Fruit fly (Drosophila melanogaster) whole organism, prepupa: ENCODE data around the gene Parg.

Experiments
- Blimp-1 ChIP-seq: fragments of 200-800 bp; sonication (Bioruptor generic); optimal IDR thresholded peaks from 3 replicates; lab custom pipeline; 2017; ENCODE audit warnings: missing biosample characterization, missing genetic modification characterization, mild to moderate bottlenecking, moderate library complexity, missing genetic modification reagents
- CG10631 ChIP-seq: fragments of 200-800 bp; sonication (Bioruptor generic); optimal IDR thresholded peaks from 2 replicates; lab custom pipeline; 2016; ENCODE audit warnings: missing biosample characterization, missing genetic modification characterization
- CG10669 ChIP-seq: fragments of 200-800 bp; sonication (Bioruptor generic); optimal IDR thresholded peaks from 3 replicates; lab custom pipeline; 2018; ENCODE audit warnings: missing biosample characterization, mild to moderate bottlenecking, missing genetic modification characterization, moderate library complexity
- CG11294 ChIP-seq: fragments of 200-800 bp; sonication (Bioruptor generic); IDR thresholded peaks from 2 replicates; pipeline ENCODE4 v1.3.6; 2022; ENCODE audit warnings: missing biosample characterization, missing genetic modification characterization
- CG11762 ChIP-seq: fragments of 200-800 bp; sonication (Bioruptor generic); optimal IDR thresholded peaks from 3 replicates; lab custom pipeline; 2016; ENCODE audit warnings: missing biosample characterization, missing genetic modification characterization; ENCODE audit not compliant: insufficient read depth
- CG11902 ChIP-seq: fragments of 200-800 bp; sonication (Bioruptor generic); optimal IDR thresholded peaks from 3 replicates; lab custom pipeline; 2016; ENCODE audit warnings: missing biosample characterization, missing genetic modification characterization
- CG15336 ChIP-seq: fragments of 200-800 bp; sonication (Bioruptor generic); IDR thresholded peaks from 2 replicates; pipeline ENCODE4 v1.3.6; 2022; ENCODE audit warnings: missing biosample characterization, missing genetic modification characterization
- CG1621 ChIP-seq: fragments of 200-800 bp; sonication (Bioruptor generic); optimal IDR thresholded peaks from 3 replicates; lab custom pipeline; 2018; ENCODE audit warnings: missing biosample characterization, mild to moderate bottlenecking, missing genetic modification characterization
- CG16779 ChIP-seq: fragments of 200-800 bp; sonication (Bioruptor generic); optimal IDR thresholded peaks from 3 replicates; lab custom pipeline; 2017; ENCODE audit warnings: missing biosample characterization, mild to moderate bottlenecking, missing genetic modification characterization
- CG31627 ChIP-seq: fragments of 200-800 bp; sonication (Bioruptor generic); optimal IDR thresholded peaks from 3 replicates; lab custom pipeline; 2016; ENCODE audit warnings: missing biosample characterization, missing genetic modification characterization
- CG34406 ChIP-seq: fragments of 200-800 bp; sonication (Bioruptor generic); optimal IDR thresholded peaks from 3 replicates; lab custom pipeline; 2016; ENCODE audit warnings: missing biosample characterization, missing genetic modification characterization
- CG3919 ChIP-seq: fragments of 200-800 bp; sonication (Bioruptor generic); optimal IDR thresholded peaks from 3 replicates; lab custom pipeline; 2016; ENCODE audit warnings: missing biosample characterization, missing genetic modification characterization
- CG4318 ChIP-seq: fragments of 200-800 bp; sonication (Bioruptor generic); optimal IDR thresholded peaks from 3 replicates; lab custom pipeline; 2017; ENCODE audit warnings: missing biosample characterization, mild to moderate bottlenecking, missing genetic modification characterization
- CG6163 ChIP-seq: fragments of 200-800 bp; sonication (Bioruptor generic); IDR thresholded peaks from 3 replicates; pipeline ENCODE4 v1.3.6; 2022; ENCODE audit warnings: missing biosample characterization, missing genetic modification characterization
- CG6276 ChIP-seq: fragments of 200-800 bp; sonication (Bioruptor generic); optimal IDR thresholded peaks from 2 replicates; lab custom pipeline; 2017; ENCODE audit warnings: missing biosample characterization, mild to moderate bottlenecking, missing genetic modification characterization
- CG6792 ChIP-seq: fragments of 200-800 bp; sonication (Bioruptor generic); optimal IDR thresholded peaks from 3 replicates; lab custom pipeline; 2016; ENCODE audit warnings: missing biosample characterization, missing genetic modification characterization
- CG6808 ChIP-seq: fragments of 200-800 bp; sonication (Bioruptor generic); optimal IDR thresholded peaks from 3 replicates; lab custom pipeline; 2017; ENCODE audit warnings: missing biosample characterization, missing genetic modification characterization, mild to moderate bottlenecking, moderate library complexity, missing genetic modification reagents
- CG6854 ChIP-seq: fragments of 200-800 bp; sonication (Bioruptor generic); optimal IDR thresholded peaks from 2 replicates; lab custom pipeline; 2017; ENCODE audit warnings: missing biosample characterization, mild to moderate bottlenecking, missing genetic modification characterization
- CG7368 ChIP-seq: fragments of 200-800 bp; sonication (Bioruptor generic); optimal IDR thresholded peaks from 3 replicates; lab custom pipeline; 2016; ENCODE audit warnings: missing biosample characterization, missing genetic modification characterization
- CG8119 ChIP-seq: fragments of 200-800 bp; sonication (Bioruptor generic); IDR thresholded peaks from 3 replicates; pipeline ENCODE4 v1.3.6; 2022; ENCODE audit warnings: missing biosample characterization, missing genetic modification characterization
- CG8319 ChIP-seq: fragments of 200-800 bp; sonication (Bioruptor generic); optimal IDR thresholded peaks from 3 replicates; lab custom pipeline; 2016; ENCODE audit warnings: missing biosample characterization, missing genetic modification characterization
- CG9139 ChIP-seq: fragments of 200-800 bp; sonication (Bioruptor generic); optimal IDR thresholded peaks from 3 replicates; lab custom pipeline; 2017; ENCODE audit warnings: missing biosample characterization, mild to moderate bottlenecking, missing genetic modification characterization
- Eip93F ChIP-seq: fragments of 200-800 bp; sonication (Bioruptor generic); optimal IDR thresholded peaks from 2 replicates; lab custom pipeline; 2016; ENCODE audit warnings: missing biosample characterization, mild to moderate bottlenecking, missing genetic modification characterization
- Ets96B ChIP-seq: fragments of 200-800 bp; optimal IDR thresholded peaks from 2 replicates; lab custom pipeline; 2019; ENCODE audit warnings: missing biosample characterization, mild to moderate bottlenecking, missing genetic modification characterization, moderate library complexity
- Gug ChIP-seq: fragments of 200-800 bp; sonication (Bioruptor generic); IDR thresholded peaks from 2 replicates; pipeline ENCODE4 v1.3.6; 2022; ENCODE audit warnings: missing biosample characterization, missing genetic modification characterization
- Hr38 ChIP-seq: sonication (Bioruptor generic); optimal IDR thresholded peaks from 2 replicates; lab custom pipeline; 2016; ENCODE audit warnings: missing biosample characterization, missing genetic modification characterization
- Hr39 ChIP-seq: fragments of 200-800 bp; sonication (Bioruptor generic); optimal IDR thresholded peaks from 2 replicates; lab custom pipeline; 2016; ENCODE audit warnings: missing biosample characterization, missing genetic modification characterization
- Hr4 ChIP-seq: fragments of 200-800 bp; sonication (Bioruptor generic); optimal IDR thresholded peaks from 3 replicates; lab custom pipeline; 2016; ENCODE audit warnings: missing biosample characterization, missing genetic modification characterization
- Lpt ChIP-seq: fragments of 200-800 bp; sonication (Bioruptor generic); optimal IDR thresholded peaks from 3 replicates; lab custom pipeline; 2016; ENCODE audit warnings: missing biosample characterization, missing genetic modification characterization
- Met ChIP-seq: fragments of 200-800 bp; sonication (Bioruptor generic); optimal IDR thresholded peaks from 3 replicates; lab custom pipeline; 2016; ENCODE audit warnings: missing biosample characterization, missing genetic modification characterization
- Smox ChIP-seq: fragments of 200-800 bp; sonication (Bioruptor generic); optimal IDR thresholded peaks from 3 replicates; lab custom pipeline; 2016; ENCODE audit warnings: missing biosample characterization, missing genetic modification characterization
- Sox14 ChIP-seq: fragments of 200-800 bp; sonication (Bioruptor generic); optimal IDR thresholded peaks from 3 replicates; lab custom pipeline; 2016; ENCODE audit warnings: missing biosample characterization, missing genetic modification characterization
- achi ChIP-seq: fragments of 200-800 bp; sonication (Bioruptor generic); optimal IDR thresholded peaks from 3 replicates; lab custom pipeline; 2016; ENCODE audit warnings: missing biosample characterization, missing genetic modification characterization
- acj6 ChIP-seq: fragments of 200-800 bp; sonication (Bioruptor generic); optimal IDR thresholded peaks from 3 replicates; lab custom pipeline; 2016; ENCODE audit warnings: missing biosample characterization, missing genetic modification characterization
- cyc ChIP-seq: fragments of 200-800 bp; sonication (Bioruptor generic); optimal IDR thresholded peaks from 3 replicates; lab custom pipeline; 2016; ENCODE audit warnings: missing biosample characterization, missing genetic modification characterization
- dac ChIP-seq: fragments of 200-800 bp; sonication (Bioruptor generic); optimal IDR thresholded peaks from 2 replicates; lab custom pipeline; 2017; ENCODE audit warnings: missing biosample characterization, mild to moderate bottlenecking, missing genetic modification characterization
- eg ChIP-seq: fragments of 200-800 bp; sonication (Bioruptor generic); IDR thresholded peaks from 3 replicates; pipeline ENCODE4 v1.3.6; 2022; ENCODE audit warnings: missing biosample characterization, missing genetic modification characterization
- esn ChIP-seq: fragments of 200-800 bp; sonication (Bioruptor generic); optimal IDR thresholded peaks from 2 replicates; lab custom pipeline; 2016; ENCODE audit warnings: missing biosample characterization, mild to moderate bottlenecking, missing genetic modification characterization, moderate library complexity
- fd59A ChIP-seq: fragments of 200-800 bp; sonication (Bioruptor generic); optimal IDR thresholded peaks from 2 replicates; lab custom pipeline; 2017; ENCODE audit warnings: missing biosample characterization, mild to moderate bottlenecking, missing genetic modification characterization, missing genetic modification reagents
- fd85E ChIP-seq: fragments of 200-800 bp; sonication (Bioruptor generic); optimal IDR thresholded peaks from 3 replicates; lab custom pipeline; 2016; ENCODE audit warnings: missing biosample characterization, missing genetic modification characterization
- fkh ChIP-seq: fragments of 200-800 bp; sonication (Bioruptor generic); optimal IDR thresholded peaks from 3 replicates; lab custom pipeline; 2017; ENCODE audit warnings: missing biosample characterization, mild to moderate bottlenecking, missing genetic modification characterization, moderate library complexity
- lz ChIP-seq: fragments of 200-800 bp; sonication (Bioruptor generic); optimal IDR thresholded peaks from 3 replicates; lab custom pipeline; 2016; ENCODE audit warnings: missing biosample characterization, missing genetic modification characterization
- net ChIP-seq: fragments of 200-800 bp; sonication (Bioruptor generic); optimal IDR thresholded peaks from 3 replicates; lab custom pipeline; 2016; ENCODE audit warnings: missing biosample characterization, missing genetic modification characterization
- pdm3 ChIP-seq: fragments of 200-800 bp; sonication (Bioruptor generic); optimal IDR thresholded peaks from 3 replicates; lab custom pipeline; 2016; ENCODE audit warnings: missing biosample characterization, missing genetic modification characterization
- salr ChIP-seq, 2 experiments: fragments of 200-800 bp; sonication (Bioruptor generic); optimal IDR thresholded peaks; 3 replicates each; lab custom pipeline; 2016 to 2018; ENCODE audit warnings: missing biosample characterization in 2 of 2, missing genetic modification characterization in 2 of 2, mild to moderate bottlenecking in 1 of 2
- spab ChIP-seq: fragments of 200-800 bp; sonication (Bioruptor generic); optimal IDR thresholded peaks from 2 replicates; lab custom pipeline; 2017; ENCODE audit warnings: missing biosample characterization, mild to moderate bottlenecking, missing genetic modification characterization, missing genetic modification reagents
- ss ChIP-seq, 2 experiments: fragments of 200-800 bp; sonication (Bioruptor generic); optimal IDR thresholded peaks; 2 replicates in 1 of 2; 3 replicates in 1 of 2; lab custom pipeline; 2017 to 2018; ENCODE audit warnings: mild to moderate bottlenecking in 2 of 2, missing biosample characterization in 2 of 2, missing genetic modification characterization in 2 of 2, moderate library complexity in 1 of 2
- svp ChIP-seq: fragments of 200-800 bp; sonication (Bioruptor generic); peaks from one replicate; lab custom pipeline; 2016; ENCODE audit warnings: missing biosample characterization, missing genetic modification characterization
- topi ChIP-seq: fragments of 200-800 bp; sonication (Bioruptor generic); optimal IDR thresholded peaks from 3 replicates; lab custom pipeline; 2016; ENCODE audit warnings: missing biosample characterization, missing genetic modification characterization
- vri ChIP-seq: fragments of 200-800 bp; sonication (Bioruptor generic); optimal IDR thresholded peaks from 3 replicates; lab custom pipeline; 2016; ENCODE audit warnings: missing biosample characterization, mild to moderate bottlenecking, missing genetic modification characterization

The Parg gene

DNA sequence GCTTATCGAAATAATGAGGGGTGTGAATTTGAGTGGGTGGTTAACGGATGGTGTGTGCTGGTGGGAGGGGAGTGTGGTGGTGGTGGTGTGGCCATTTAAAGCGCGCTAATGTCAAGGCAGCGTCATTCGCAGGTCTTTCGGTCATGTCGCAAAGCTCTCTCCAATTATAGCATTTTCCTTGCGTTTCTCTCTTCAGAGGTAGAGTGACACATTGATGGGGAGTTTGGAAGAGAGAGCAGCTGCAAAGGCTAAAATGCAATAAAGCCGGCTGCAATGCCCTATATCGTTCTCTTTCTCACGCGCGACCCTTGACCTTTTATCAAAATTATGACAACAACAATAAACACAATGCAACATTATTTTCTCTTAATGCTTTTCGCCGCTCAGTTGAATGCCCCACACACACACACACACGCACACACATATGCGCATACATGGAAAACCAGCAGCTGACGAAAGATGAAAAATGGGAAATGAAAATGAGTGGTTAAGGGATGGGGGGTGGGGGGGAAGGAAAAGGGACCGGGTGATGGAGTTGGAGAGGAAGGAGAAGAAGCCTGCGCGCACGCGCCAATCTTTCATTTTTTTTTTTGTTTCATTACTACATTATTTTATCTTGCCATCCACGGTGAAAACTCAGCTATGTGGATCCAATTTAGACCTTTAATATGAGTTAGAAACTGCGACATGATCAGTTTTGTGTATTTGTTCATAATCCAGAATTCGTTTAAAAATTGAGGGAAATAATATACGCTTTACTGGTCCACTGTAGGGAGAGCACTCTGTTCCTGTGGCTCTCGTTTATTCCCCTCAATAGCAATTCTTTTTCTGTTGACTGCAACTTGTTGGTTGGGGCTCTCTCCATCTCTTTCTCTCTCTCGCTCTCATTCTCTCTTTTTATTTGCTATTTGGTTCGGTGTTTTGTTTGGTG lies 20.6 kb upstream of the Parg start:
- TF ChIP-seq CG11294 (GFP tag; lab: Robert Waterston, UW) (peak; percentile 85), pdm3 (GFP tag; lab: Kevin White, UChicago) (peak; percentile 89), spab (peak; percentile 73), acj6 (GFP tag; lab: Kevin White, UChicago) (peak; percentile 83), CG6808 (GFP tag; lab: Kevin White, UChicago) (peak; percentile 80), CG6854 (GFP tag; lab: Kevin White, UChicago) (peak; percentile 45), CG6276 (GFP tag; lab: Kevin White, UChicago) (peak; percentile 89), Lpt (GFP tag; lab: Kevin White, UChicago) (peak; percentile 86), vri (GFP tag; lab: Kevin White, UChicago) (peak; percentile 56), salr (GFP tag; optimal IDR thresholded peaks at IDR 0.05; lab: Kevin White, UChicago) (peak; percentile 76 to 78), CG8119 (GFP tag; lab: Robert Waterston, UW) (peak; percentile 90), Hr4 (GFP tag; lab: Kevin White, UChicago) (peak; percentile 86), CG1621 (tag; lab: Kevin White, UChicago) (peak; percentile 74), CG3919 (GFP tag; lab: Kevin White, UChicago) (peak; percentile 86), CG6792 (peak; percentile 79), CG6163 (GFP tag; lab: Robert Waterston, UW) (peak; percentile 92), Sox14 (GFP tag; lab: Kevin White, UChicago) (peak; percentile 87), CG10631 (GFP tag; lab: Kevin White, UChicago) (peak; percentile 86), CG9139 (GFP tag; lab: Kevin White, UChicago) (peak; percentile 67), eg (GFP tag; lab: Robert Waterston, UW) (peak; percentile 95), Blimp-1 (GFP tag; lab: Kevin White, UChicago) (no peak), CG8319 (peak; percentile 56), fd59A (peak; percentile 80), Hr39 (peak; percentile 79), fd85E (GFP tag; lab: Kevin White, UChicago) (peak; percentile 9), CG11902 (GFP tag; lab: Kevin White, UChicago) (peak; percentile 53), Eip93F (GFP tag; lab: Kevin White, UChicago) (no peak), Hr38 (no peak), CG4318 (peak; percentile 85), esn (GFP tag; lab: Kevin White, UChicago) (peak; percentile 77), Smox (peak; percentile 67), CG16779 (peak; percentile 68), CG15336 (peak; percentile 93), CG7368 (GFP tag; lab: Kevin White, UChicago) (peak; percentile 76), ss (GFP tag; optimal IDR thresholded peaks at IDR 0.05; lab: Kevin White, UChicago) (peak; percentile 79 to 85), CG34406 (peak; percentile 76), CG31627 (GFP tag; lab: Kevin White, UChicago) (peak; percentile 79), Met (GFP tag; lab: Kevin White, UChicago) (peak; percentile 79), fkh (peak; percentile 44), Ets96B (peak; percentile 81), CG11762 (peak; percentile 75), CG10669 (GFP tag; lab: Kevin White, UChicago) (peak; percentile 76), net (GFP tag; lab: Kevin White, UChicago) (peak; percentile 88), achi (GFP tag; lab: Kevin White, UChicago) (peak; percentile 84), svp (GFP tag; lab: Kevin White, UChicago) (peak; percentile 80), topi (peak; percentile 80), lz (GFP tag; lab: Kevin White, UChicago) (peak; percentile 80), dac (GFP tag; lab: Kevin White, UChicago) (peak; percentile 86), cyc (peak; percentile 82), Gug (GFP tag; lab: Robert Waterston, UW) (peak; percentile 87)
